Worm (Caenorhabditis elegans) whole organism, mixed stage, embryonic: ENCODE results near the gene marc-5.

Experiments
- M03D4.4 ChIP-seq: sonication (generic microtip); optimal IDR thresholded peaks from 2 replicates; lab custom pipeline; 2017; ENCODE audit warnings: mild to moderate bottlenecking, missing genetic modification characterization, missing compliant biosample characterization
- bed-3 ChIP-seq: fragments of 200-800 bp; sonication (Bioruptor generic); optimal IDR thresholded peaks from 3 replicates; lab custom pipeline; 2018; ENCODE audit warnings: mild to moderate bottlenecking, missing genetic modification characterization, moderate library complexity, missing compliant biosample characterization
- blmp-1 ChIP-seq: fragments of 150-350 bp; optimal IDR thresholded peaks from 2 replicates; lab custom pipeline; 2014; ENCODE audit warnings: missing biosample characterization, missing genetic modification characterization
- ceh-39 ChIP-seq: fragments of 150-350 bp; optimal IDR thresholded peaks from 2 replicates; lab custom pipeline; 2014; ENCODE audit warnings: missing biosample characterization, missing genetic modification characterization
- ceh-83 ChIP-seq: fragments of 200-800 bp; sonication (Bioruptor generic); optimal IDR thresholded peaks from 2 replicates; lab custom pipeline; 2018; ENCODE audit warnings: mild to moderate bottlenecking, missing genetic modification characterization, missing compliant biosample characterization
- ces-1 ChIP-seq: fragments of 150-350 bp; optimal IDR thresholded peaks from 2 replicates; lab custom pipeline; 2014; ENCODE audit warnings: missing biosample characterization, missing genetic modification reagents, missing genetic modification characterization
- cnd-1 ChIP-seq: fragments of 200-800 bp; sonication (Bioruptor generic); optimal IDR thresholded peaks from 2 replicates; lab custom pipeline; 2018; ENCODE audit warnings: mild to moderate bottlenecking, missing genetic modification characterization, missing compliant biosample characterization
- drap-1 ChIP-seq: fragments of 200-800 bp; sonication (Bioruptor generic); optimal IDR thresholded peaks from 3 replicates; lab custom pipeline; 2018; ENCODE audit warnings: mild to moderate bottlenecking, missing genetic modification characterization, missing compliant biosample characterization
- elt-1 ChIP-seq: sonication (generic microtip); optimal IDR thresholded peaks from 2 replicates; lab custom pipeline; 2017; ENCODE audit warnings: missing genetic modification characterization, mild to moderate bottlenecking, missing compliant biosample characterization, antibody characterized with exemption, moderate library complexity, borderline replicate concordance; ENCODE audit not compliant: insufficient read depth
- elt-3 ChIP-seq: fragments of 150-350 bp; optimal IDR thresholded peaks from 2 replicates; lab custom pipeline; 2014; ENCODE audit warnings: missing biosample characterization, missing genetic modification characterization
- flh-1 ChIP-seq: fragments of 200-800 bp; sonication (Bioruptor generic); optimal IDR thresholded peaks from 2 replicates; lab custom pipeline; 2018; ENCODE audit warnings: mild to moderate bottlenecking, missing genetic modification characterization, moderate library complexity, missing compliant biosample characterization
- ham-2 ChIP-seq: fragments of 200-800 bp; sonication (Bioruptor generic); optimal IDR thresholded peaks from 2 replicates; lab custom pipeline; 2018; ENCODE audit warnings: mild to moderate bottlenecking, missing genetic modification characterization, missing compliant biosample characterization
- hlh-1 ChIP-seq: fragments of 150-350 bp; optimal IDR thresholded peaks from 2 replicates; lab custom pipeline; 2014; ENCODE audit warnings: missing biosample characterization, missing genetic modification reagents, missing genetic modification characterization
- lin-13 ChIP-seq: fragments of 150-350 bp; optimal IDR thresholded peaks from 2 replicates; lab custom pipeline; 2014; ENCODE audit warnings: missing biosample characterization, missing genetic modification characterization
- lin-32 ChIP-seq: fragments of 200-800 bp; sonication (Bioruptor generic); optimal IDR thresholded peaks from 2 replicates; lab custom pipeline; 2018; ENCODE audit warnings: mild to moderate bottlenecking, missing genetic modification characterization, missing compliant biosample characterization
- lsy-2 ChIP-seq: fragments of 150-350 bp; optimal IDR thresholded peaks from 2 replicates; lab custom pipeline; 2014; ENCODE audit warnings: missing biosample characterization, missing genetic modification characterization
- mab-5 ChIP-seq: fragments of 150-350 bp; optimal IDR thresholded peaks from 2 replicates; lab custom pipeline; 2014; ENCODE audit warnings: missing biosample characterization, missing genetic modification characterization
- mep-1 ChIP-seq: fragments of 150-350 bp; optimal IDR thresholded peaks from 2 replicates; lab custom pipeline; 2017; ENCODE audit warnings: missing biosample characterization, missing genetic modification reagents, missing genetic modification characterization, inconsistent platforms
- mls-2 ChIP-seq: sonication (generic microtip); optimal IDR thresholded peaks from 2 replicates; lab custom pipeline; 2016; ENCODE audit warnings: mild to moderate bottlenecking, missing genetic modification characterization, moderate library complexity, missing compliant biosample characterization
- nhr-12 ChIP-seq: fragments of 150-350 bp; optimal IDR thresholded peaks from 2 replicates; lab custom pipeline; 2014; ENCODE audit warnings: missing biosample characterization, missing genetic modification characterization
- nhr-2 ChIP-seq: fragments of 150-350 bp; optimal IDR thresholded peaks from 2 replicates; lab custom pipeline; 2014; ENCODE audit warnings: missing biosample characterization, missing genetic modification characterization
- nhr-237 ChIP-seq: fragments of 150-350 bp; optimal IDR thresholded peaks from 2 replicates; lab custom pipeline; 2014; ENCODE audit warnings: missing biosample characterization, missing genetic modification characterization
- nhr-28 ChIP-seq: fragments of 150-350 bp; optimal IDR thresholded peaks from 2 replicates; lab custom pipeline; 2014; ENCODE audit warnings: missing biosample characterization, missing genetic modification characterization
- nhr-76 ChIP-seq: sonication (generic microtip); optimal IDR thresholded peaks from 2 replicates; lab custom pipeline; 2017; ENCODE audit warnings: missing biosample characterization, missing genetic modification characterization
- pha-4 ChIP-seq: fragments of 150-350 bp; optimal IDR thresholded peaks from 2 replicates; lab custom pipeline; 2018; ENCODE audit warnings: missing biosample characterization, missing genetic modification reagents, missing genetic modification characterization
- sem-2 ChIP-seq: fragments of 200-800 bp; sonication (Bioruptor generic); optimal IDR thresholded peaks from 2 replicates; lab custom pipeline; 2018; ENCODE audit warnings: mild to moderate bottlenecking, missing genetic modification characterization, missing compliant biosample characterization
- snpc-4 ChIP-seq: fragments of 150-350 bp; optimal IDR thresholded peaks from 2 replicates; lab custom pipeline; 2014; ENCODE audit warnings: missing biosample characterization, missing genetic modification characterization
- sptf-1 ChIP-seq: sonication (generic microtip); optimal IDR thresholded peaks from 2 replicates; lab custom pipeline; 2017; ENCODE audit warnings: mild to moderate bottlenecking, missing genetic modification characterization, moderate library complexity, missing compliant biosample characterization
- tbx-8 ChIP-seq: fragments of 200-800 bp; sonication (Bioruptor generic); optimal IDR thresholded peaks from 2 replicates; lab custom pipeline; 2018; ENCODE audit warnings: mild to moderate bottlenecking, missing genetic modification characterization, moderate library complexity, missing compliant biosample characterization
- unc-120 ChIP-seq: sonication (generic microtip); optimal IDR thresholded peaks from 2 replicates; lab custom pipeline; 2017; ENCODE audit warnings: missing genetic modification characterization, missing compliant biosample characterization; ENCODE audit not compliant: poor library complexity, severe bottlenecking
- unc-39 ChIP-seq: fragments of 150-350 bp; optimal IDR thresholded peaks from 2 replicates; lab custom pipeline; 2014; ENCODE audit warnings: missing biosample characterization, missing genetic modification characterization
- unc-62 ChIP-seq: fragments of 150-350 bp; optimal IDR thresholded peaks from 2 replicates; lab custom pipeline; 2014; ENCODE audit warnings: missing biosample characterization, missing genetic modification reagents, missing genetic modification characterization
- zip-8 ChIP-seq: fragments of 150-350 bp; optimal IDR thresholded peaks from 2 replicates; lab custom pipeline; 2014; ENCODE audit warnings: missing biosample characterization, missing genetic modification characterization
- ztf-11 ChIP-seq: fragments of 150-350 bp; optimal IDR thresholded peaks from 2 replicates; lab custom pipeline; 2014; ENCODE audit warnings: missing biosample characterization, missing genetic modification characterization

marc-5 gene

DNA sequence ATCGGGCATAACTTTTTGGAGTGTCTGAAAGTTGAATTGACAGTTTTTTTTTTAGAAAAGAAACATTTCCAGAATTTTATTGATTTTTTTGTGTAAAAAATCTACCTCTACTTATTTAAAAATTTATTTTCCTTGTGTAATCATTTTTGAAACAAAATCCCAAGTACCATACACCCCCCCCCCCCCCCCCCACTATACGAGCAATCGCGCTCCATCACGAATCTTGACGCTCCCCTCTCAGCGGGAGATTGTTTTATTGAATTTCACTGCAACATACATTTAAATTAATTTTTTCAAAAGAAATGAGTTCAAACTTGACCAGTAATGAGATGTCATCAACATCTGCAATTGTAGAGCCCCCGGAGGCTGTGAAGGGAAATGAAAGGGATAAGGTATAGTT is 39.7 kb downstream of the marc-5 start, which contains the start of gene sop-2:
Gene sop-2 (plus strand): TSS at position 301 of the 400 bp plus-strand sequence.
- TF ChIP-seq unc-62 = no peak
- TF ChIP-seq ham-2 = no peak
- TF ChIP-seq unc-120 (tag; lab: Kevin White, UChicago) = no peak
- no peak for TF ChIP-seq mls-2
- TF ChIP-seq sptf-1 (tag; lab: Kevin White, UChicago) = no peak
- no peak for TF ChIP-seq zip-8 (tag; lab: Kevin White, UChicago)
- no peak for TF ChIP-seq unc-39 (tag; lab: Kevin White, UChicago)

DNA sequence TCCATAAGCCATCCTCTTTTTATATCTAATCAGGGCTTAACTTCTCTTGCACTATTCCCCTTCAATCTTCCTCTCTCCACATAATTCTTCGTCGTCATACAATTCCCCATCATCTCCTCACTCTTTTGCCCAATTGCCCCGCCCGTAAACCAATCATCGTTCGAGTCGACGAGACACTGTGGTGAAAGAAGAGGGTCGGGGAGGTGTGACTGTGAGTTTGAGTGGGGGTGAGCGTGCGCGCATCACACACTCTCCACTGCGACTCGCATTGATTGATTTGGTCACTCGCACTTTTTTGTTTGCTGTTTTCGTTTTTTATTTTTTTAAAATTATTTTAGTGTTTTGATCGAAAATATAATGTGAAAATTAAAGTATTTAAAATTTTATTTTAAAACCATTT is 40.2 kb downstream of the marc-5 start:
- TF ChIP-seq blmp-1 (tag; lab: Kevin White, UChicago) = no peak
- TF ChIP-seq M03D4.4 = peak; percentile 10
- TF ChIP-seq cnd-1 = peak; percentile 30
- peak; percentile 56 for TF ChIP-seq pha-4 (tag; lab: Kevin White, UChicago)
- no peak for TF ChIP-seq ham-2
- TF ChIP-seq hlh-1 (tag; lab: Kevin White, UChicago) = no peak
- TF ChIP-seq ztf-11 (tag; lab: Kevin White, UChicago) = no peak
- TF ChIP-seq unc-120 (tag; lab: Kevin White, UChicago) = peak; percentile 64
- no peak for TF ChIP-seq snpc-4 (tag; lab: Kevin White, UChicago)
- no peak for TF ChIP-seq unc-62
- TF ChIP-seq nhr-76 (tag; lab: Kevin White, UChicago) = no peak
- no peak for TF ChIP-seq nhr-12 (tag; lab: Kevin White, UChicago)
- TF ChIP-seq drap-1 (GFP tag; lab: Kevin White, UChicago) = no peak
- TF ChIP-seq nhr-28 (tag; lab: Kevin White, UChicago) = no peak
- TF ChIP-seq nhr-237 (tag; lab: Kevin White, UChicago) = peak; percentile 36
- TF ChIP-seq sptf-1 (tag; lab: Kevin White, UChicago) = peak; percentile 9
- no peak for TF ChIP-seq elt-1 (tag; lab: Kevin White, UChicago)
- TF ChIP-seq ces-1 = peak; percentile 95
- TF ChIP-seq flh-1 = no peak
- no peak for TF ChIP-seq bed-3 (GFP tag; lab: Kevin White, UChicago)
- TF ChIP-seq nhr-2 = no peak
- TF ChIP-seq ceh-83 (GFP tag; lab: Kevin White, UChicago) = no peak
- TF ChIP-seq tbx-8 (GFP tag; lab: Kevin White, UChicago) = no peak
- no peak for TF ChIP-seq unc-39 (tag; lab: Kevin White, UChicago)
- peak; percentile 65 for TF ChIP-seq mep-1 (tag; lab: Kevin White, UChicago)
- TF ChIP-seq lsy-2 (tag; lab: Kevin White, UChicago) = peak; percentile 87
- TF ChIP-seq lin-32 (GFP tag; lab: Kevin White, UChicago) = no peak
- peak; percentile 19 for TF ChIP-seq lin-13 (tag; lab: Kevin White, UChicago)
- no peak for TF ChIP-seq sem-2
- TF ChIP-seq mls-2 = peak; percentile 79
- TF ChIP-seq ceh-39 (tag; lab: Kevin White, UChicago) = peak; percentile 44
- TF ChIP-seq, all 35 proteins: peak for 12

DNA sequence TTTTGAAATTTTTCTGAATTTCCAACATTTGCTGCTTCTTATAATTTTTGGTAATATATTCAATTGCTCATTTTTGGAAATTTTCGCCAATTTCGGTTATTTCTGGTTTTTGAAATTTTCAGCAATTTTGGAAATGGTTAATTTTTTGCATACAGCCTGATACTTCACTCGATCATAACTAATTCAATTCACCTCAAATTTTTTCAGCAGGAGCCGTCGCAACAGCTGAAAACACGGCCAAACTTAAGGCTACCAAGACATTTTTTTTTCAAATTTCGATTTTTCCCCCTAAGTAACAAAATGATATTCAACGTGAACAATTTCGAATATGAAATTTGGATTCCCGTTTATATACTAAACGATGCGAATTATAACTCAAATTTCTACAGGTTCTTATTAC is 43.9 kb downstream of the marc-5 start, which contains the start of gene sre-52:
Gene sre-52 (plus strand): TSS at position 301 of the 400 bp plus-strand sequence.
- no peak for TF ChIP-seq nhr-237 (tag; lab: Kevin White, UChicago)
- TF ChIP-seq lin-13 (tag; lab: Kevin White, UChicago) = no peak
- no peak for TF ChIP-seq pha-4 (tag; lab: Kevin White, UChicago)
- no peak for TF ChIP-seq bed-3 (GFP tag; lab: Kevin White, UChicago)
- no peak for TF ChIP-seq elt-3 (tag; lab: Kevin White, UChicago)
- no peak for TF ChIP-seq lsy-2 (tag; lab: Kevin White, UChicago)
- TF ChIP-seq sem-2 = no peak
- no peak for TF ChIP-seq lin-32 (GFP tag; lab: Kevin White, UChicago)
- no peak for TF ChIP-seq flh-1
- no peak for TF ChIP-seq nhr-2
- TF ChIP-seq elt-1 (tag; lab: Kevin White, UChicago) = no peak
- no peak for TF ChIP-seq snpc-4 (tag; lab: Kevin White, UChicago)
- no peak for TF ChIP-seq unc-120 (tag; lab: Kevin White, UChicago)
- no peak for TF ChIP-seq mab-5 (tag; lab: Kevin White, UChicago)

DNA sequence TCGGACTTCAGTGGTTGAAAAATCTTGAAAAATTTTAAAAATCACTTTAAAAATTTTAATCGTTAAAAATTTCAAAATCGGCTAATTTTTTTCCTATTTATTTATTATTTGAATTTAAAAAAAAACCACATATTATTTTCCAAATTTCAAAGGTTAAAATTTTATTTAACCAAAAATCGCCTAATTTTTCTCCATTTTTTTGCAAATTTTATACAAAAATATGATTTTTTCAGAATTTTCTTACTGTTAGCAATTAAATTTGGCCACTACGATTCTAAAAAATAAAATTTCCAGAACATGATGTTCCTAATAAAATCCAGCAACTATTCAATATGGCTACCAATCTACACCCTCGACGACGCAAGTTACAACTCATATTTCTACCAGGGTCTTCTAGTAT is 46.7 kb downstream of the marc-5 start, which contains the start of gene sre-54:
Gene sre-54 (plus strand): TSS at position 301 of the 400 bp plus-strand sequence.
- TF ChIP-seq flh-1 (no peak), nhr-12 (tag; lab: Kevin White, UChicago) (no peak), nhr-76 (tag; lab: Kevin White, UChicago) (no peak), elt-3 (tag; lab: Kevin White, UChicago) (no peak), ces-1 (no peak), nhr-237 (tag; lab: Kevin White, UChicago) (no peak), lin-32 (GFP tag; lab: Kevin White, UChicago) (no peak), nhr-2 (no peak)
